Fruit fly (Drosophila melanogaster) S2 (cell line): ENCODE measurements around the gene Galk.

ENCODE experiments used
- CG8478 ChIP-seq: fragments of >200 bp; optimal IDR thresholded peaks from 2 replicates; lab custom pipeline; 2018
- CTCF ChIP-seq, 2 experiments: fragments of >200 bp; optimal IDR thresholded peaks; 2 replicates each; lab custom pipeline; 2018

- TF ChIP-seq CG8478 (lab: Kevin White, UChicago) (no peak), CTCF (optimal IDR thresholded peaks at IDR 0.05; lab: Kevin White, UChicago) (no peak)
Observed at dm6 chr3L:8953199-8953956, 32.5 kb downstream of the Galk start.
